Worm (Caenorhabditis elegans) whole organism, mixed stage, embryonic: ENCODE measurements around the gene sru-22.

Experiments
- ceh-83 ChIP-seq: fragments of 200-800 bp; sonication (Bioruptor generic); optimal IDR thresholded peaks from 2 replicates; lab custom pipeline; 2018; ENCODE audit warnings: mild to moderate bottlenecking, missing genetic modification characterization, missing compliant biosample characterization
- cnd-1 ChIP-seq: fragments of 200-800 bp; sonication (Bioruptor generic); optimal IDR thresholded peaks from 2 replicates; lab custom pipeline; 2018; ENCODE audit warnings: mild to moderate bottlenecking, missing genetic modification characterization, missing compliant biosample characterization
- drap-1 ChIP-seq: fragments of 200-800 bp; sonication (Bioruptor generic); optimal IDR thresholded peaks from 3 replicates; lab custom pipeline; 2018; ENCODE audit warnings: mild to moderate bottlenecking, missing genetic modification characterization, missing compliant biosample characterization
- elt-3 ChIP-seq: fragments of 150-350 bp; optimal IDR thresholded peaks from 2 replicates; lab custom pipeline; 2014; ENCODE audit warnings: missing biosample characterization, missing genetic modification characterization
- lin-13 ChIP-seq: fragments of 150-350 bp; optimal IDR thresholded peaks from 2 replicates; lab custom pipeline; 2014; ENCODE audit warnings: missing biosample characterization, missing genetic modification characterization
- lsy-2 ChIP-seq: fragments of 150-350 bp; optimal IDR thresholded peaks from 2 replicates; lab custom pipeline; 2014; ENCODE audit warnings: missing biosample characterization, missing genetic modification characterization
- mep-1 ChIP-seq: fragments of 150-350 bp; optimal IDR thresholded peaks from 2 replicates; lab custom pipeline; 2017; ENCODE audit warnings: missing biosample characterization, missing genetic modification reagents, missing genetic modification characterization, inconsistent platforms
- nhr-237 ChIP-seq: fragments of 150-350 bp; optimal IDR thresholded peaks from 2 replicates; lab custom pipeline; 2014; ENCODE audit warnings: missing biosample characterization, missing genetic modification characterization
- pha-4 ChIP-seq: fragments of 150-350 bp; optimal IDR thresholded peaks from 2 replicates; lab custom pipeline; 2018; ENCODE audit warnings: missing biosample characterization, missing genetic modification reagents, missing genetic modification characterization
- snpc-4 ChIP-seq: fragments of 150-350 bp; optimal IDR thresholded peaks from 2 replicates; lab custom pipeline; 2014; ENCODE audit warnings: missing biosample characterization, missing genetic modification characterization
- sptf-1 ChIP-seq: sonication (generic microtip); optimal IDR thresholded peaks from 2 replicates; lab custom pipeline; 2017; ENCODE audit warnings: mild to moderate bottlenecking, missing genetic modification characterization, moderate library complexity, missing compliant biosample characterization
- unc-39 ChIP-seq: fragments of 150-350 bp; optimal IDR thresholded peaks from 2 replicates; lab custom pipeline; 2014; ENCODE audit warnings: missing biosample characterization, missing genetic modification characterization
- unc-62 ChIP-seq: fragments of 150-350 bp; optimal IDR thresholded peaks from 2 replicates; lab custom pipeline; 2014; ENCODE audit warnings: missing biosample characterization, missing genetic modification reagents, missing genetic modification characterization
- ztf-11 ChIP-seq: fragments of 150-350 bp; optimal IDR thresholded peaks from 2 replicates; lab custom pipeline; 2014; ENCODE audit warnings: missing biosample characterization, missing genetic modification characterization

- TF ChIP-seq unc-62 (GFP tag; lab: Kevin White, UChicago) (no peak), lin-13 (tag; lab: Kevin White, UChicago) (no peak), ztf-11 (tag; lab: Kevin White, UChicago) (no peak), snpc-4 (no peak), nhr-237 (tag; lab: Kevin White, UChicago) (no peak), sptf-1 (tag; lab: Kevin White, UChicago) (no peak), elt-3 (tag; lab: Kevin White, UChicago) (no peak), lsy-2 (no peak), unc-39 (tag; lab: Kevin White, UChicago) (no peak), cnd-1 (no peak), pha-4 (tag; lab: Kevin White, UChicago) (no peak), mep-1 (no peak), ceh-83 (GFP tag; lab: Kevin White, UChicago) (no peak), drap-1 (GFP tag; lab: Kevin White, UChicago) (no peak)
Measured at ce11 chrV:15954932-15955331, 19.8 kb downstream of the sru-22 start, which contains the start of gene srw-57.
